Worm (Caenorhabditis elegans) whole organism, L1 larva: Measurements from ENCODE around the gene T25D1.1.

ENCODE experiments used
- dpl-1 ChIP-seq, 3 experiments: fragments of 150-350 bp in 2 of 3; sonication (generic microtip) in 1 of 3; optimal IDR thresholded peaks; 2 replicates each; lab custom pipeline; 2014 to 2017; ENCODE audit warnings: missing biosample characterization in 3 of 3, missing genetic modification characterization in 3 of 3, missing genetic modification reagents in 3 of 3
- fkh-10 ChIP-seq: sonication (generic microtip); optimal IDR thresholded peaks from 2 replicates; lab custom pipeline; 2017; ENCODE audit warnings: missing biosample characterization, missing genetic modification reagents, missing genetic modification characterization
- lin-35 ChIP-seq, 2 experiments: fragments of 150-350 bp; optimal IDR thresholded peaks; 2 replicates each; lab custom pipeline; 2014; ENCODE audit warnings: missing biosample characterization in 2 of 2, missing genetic modification characterization in 2 of 2, missing genetic modification reagents in 2 of 2
- lin-39 ChIP-seq: fragments of 150-350 bp; optimal IDR thresholded peaks from 2 replicates; lab custom pipeline; 2014; ENCODE audit warnings: missing biosample characterization, missing genetic modification reagents, missing genetic modification characterization
- lsy-2 ChIP-seq, 2 experiments: fragments of 150-350 bp; optimal IDR thresholded peaks; 2 replicates each; lab custom pipeline; 2014; ENCODE audit warnings: missing biosample characterization in 2 of 2, missing genetic modification characterization in 2 of 2
- mep-1 ChIP-seq: fragments of 150-350 bp; optimal IDR thresholded peaks from 2 replicates; lab custom pipeline; 2014; ENCODE audit warnings: missing biosample characterization, missing genetic modification characterization
- nhr-76 ChIP-seq: sonication (generic microtip); optimal IDR thresholded peaks from 2 replicates; lab custom pipeline; 2017; ENCODE audit warnings: missing biosample characterization, missing genetic modification characterization
- pag-3 ChIP-seq: sonication (generic microtip); optimal IDR thresholded peaks from 2 replicates; lab custom pipeline; 2017; ENCODE audit warnings: missing genetic modification characterization, mild to moderate bottlenecking, missing compliant biosample characterization, antibody characterized with exemption, borderline replicate concordance; ENCODE audit not compliant: insufficient read depth
- tbx-2 ChIP-seq: sonication (generic microtip); optimal IDR thresholded peaks from 2 replicates; lab custom pipeline; 2016; ENCODE audit warnings: missing genetic modification characterization, missing compliant biosample characterization
- unc-86 ChIP-seq: sonication (generic microtip); optimal IDR thresholded peaks from 2 replicates; lab custom pipeline; 2016; ENCODE audit warnings: missing genetic modification characterization, missing compliant biosample characterization

- no peak for TF ChIP-seq dpl-1 (GFP tag; optimal IDR thresholded peaks at IDR 0.05; lab: Kevin White, UChicago)
- TF ChIP-seq pag-3 (tag; lab: Kevin White, UChicago) = no peak
- no peak for TF ChIP-seq unc-86
- TF ChIP-seq mep-1 (tag; lab: Kevin White, UChicago) = no peak
- TF ChIP-seq lin-35 (GFP tag; optimal IDR thresholded peaks at IDR 0.05; lab: Kevin White, UChicago) = no peak
- TF ChIP-seq lsy-2 (tag; optimal IDR thresholded peaks at IDR 0.05; lab: Kevin White, UChicago) = no peak
- no peak for TF ChIP-seq tbx-2 (tag; lab: Kevin White, UChicago)
- no peak for TF ChIP-seq nhr-76
- TF ChIP-seq fkh-10 (GFP tag; lab: Kevin White, UChicago) = no peak
- TF ChIP-seq lin-39 (tag; lab: Kevin White, UChicago) = no peak
These were observed 18.6 kb upstream of the T25D1.1 start, which contains the start of gene K05G3.1 for ce11 chrX:16501032-16501431.
